Worm (Caenorhabditis elegans) whole organism, midembryonic: ENCODE measurements around the gene wee-1.3.

Source experiments
- klf-2 ChIP-seq: fragments of 200-800 bp; sonication (Bioruptor generic); conservative IDR thresholded peaks from 2 replicates; pipeline ENCODE4 v1.3.6; 2022; ENCODE audit warnings: missing genetic modification reagents, missing genetic modification characterization, missing compliant biosample characterization
- med-1 ChIP-seq: sonication (generic microtip); optimal IDR thresholded peaks from 2 replicates; lab custom pipeline; 2017; ENCODE audit warnings: missing genetic modification characterization, mild to moderate bottlenecking, missing compliant biosample characterization, antibody characterized with exemption, missing genetic modification reagents; ENCODE audit not compliant: insufficient read depth
- tab-1 ChIP-seq: fragments of 200-800 bp; sonication (Bioruptor generic); IDR thresholded peaks from 2 replicates; pipeline ENCODE4 v1.3.6; 2022; ENCODE audit warnings: missing genetic modification characterization, missing compliant biosample characterization
- ztf-23 ChIP-seq: fragments of 200-800 bp; sonication (Bioruptor generic); IDR thresholded peaks from 2 replicates; pipeline ENCODE4 v1.3.6; 2022; ENCODE audit warnings: missing genetic modification reagents, missing genetic modification characterization, missing compliant biosample characterization
- ztf-29 ChIP-seq: fragments of 200-800 bp; sonication (Bioruptor generic); IDR thresholded peaks from 2 replicates; pipeline ENCODE4 v1.3.6; 2022; ENCODE audit warnings: missing genetic modification reagents, missing genetic modification characterization, missing compliant biosample characterization

- TF ChIP-seq ztf-23 (GFP tag; lab: Robert Waterston, UW), result no peak
- no peak for TF ChIP-seq klf-2 (GFP tag; lab: Robert Waterston, UW)
- TF ChIP-seq ztf-29 (GFP tag; lab: Robert Waterston, UW), result no peak
- no peak for TF ChIP-seq med-1 (GFP tag; lab: Kevin White, UChicago)
- TF ChIP-seq tab-1 (GFP tag; lab: Robert Waterston, UW), result no peak
Measured at ce11 chrII:9716417-9717039, at the start of gene wee-1.3.
